Worm (Caenorhabditis elegans): ENCODE data around the gene F49F1.5.

F49F1.5 gene

DNA sequence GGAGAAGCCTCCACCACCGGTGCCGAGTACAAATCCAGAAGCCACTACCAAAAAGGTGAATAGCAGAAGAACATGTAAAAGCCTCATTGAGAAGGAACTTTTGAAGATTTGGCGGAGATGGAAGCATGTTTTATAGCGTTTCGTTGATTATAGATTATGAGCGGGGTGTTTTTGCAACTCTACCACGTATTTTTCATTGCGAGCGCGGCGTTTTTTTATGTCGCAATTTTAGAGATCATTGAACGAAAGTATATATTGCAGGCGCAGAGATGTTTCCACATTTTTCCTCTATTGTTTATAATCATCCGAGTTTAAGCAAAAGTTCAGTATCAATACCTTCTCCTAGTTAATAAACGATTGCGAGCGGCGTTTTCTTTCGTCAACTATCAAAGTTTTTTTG, 15.5 kb upstream of the F49F1.5 start, which contains the start of gene F49F1.17:
Gene F49F1.17 (minus strand): TSS at position 101 of the 400 bp plus-strand sequence.
- TF ChIP-seq daf-8 (GFP tag; IDR thresholded peaks at IDR 0.05) (no peak), snpc-4 (tag; optimal IDR thresholded peaks at IDR 0.05) (no peak), mes-2 (tag; optimal IDR thresholded peaks at IDR 0.05; ENCODE audit: poor library complexity, severe bottlenecking) (no peak), hlh-11 (tag; optimal IDR thresholded peaks at IDR 0.05) (no peak), ceh-44 (GFP tag; IDR thresholded peaks at IDR 0.05) (no peak), ceh-32 (tag; optimal IDR thresholded peaks at IDR 0.05; ENCODE audit: poor library complexity) (no peak), D1046.2 (GFP tag; IDR thresholded peaks at IDR 0.05) (no peak), vab-7 (GFP tag; IDR thresholded peaks at IDR 0.05) (no peak), unc-39 (tag; optimal IDR thresholded peaks at IDR 0.05) (no peak), Y48G9A.11 (GFP tag; IDR thresholded peaks at IDR 0.05) (no peak)

DNA sequence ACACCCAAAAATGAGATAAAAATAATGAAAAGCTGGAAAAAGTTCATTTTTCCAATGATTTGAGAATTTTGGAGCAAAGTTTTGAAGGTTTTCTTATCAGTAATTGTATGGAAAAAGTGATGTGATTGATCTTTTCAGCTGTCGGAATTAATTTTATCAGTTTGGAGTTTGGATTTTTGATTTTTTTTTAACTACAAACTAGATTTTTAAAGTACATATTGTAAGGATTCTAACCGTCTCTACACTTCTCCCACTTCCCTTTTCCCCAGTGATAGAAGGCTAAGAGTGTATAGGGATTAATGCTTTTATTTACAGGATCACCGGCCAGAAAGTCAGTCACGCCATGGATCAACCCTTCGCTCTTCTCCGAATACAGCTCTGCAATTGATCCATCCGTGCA, 5.4 kb upstream of the F49F1.5 start, which contains the start of gene F49F1.7:
Gene F49F1.7 (minus strand): TSS at position 101 of the 400 bp plus-strand sequence.
- TF ChIP-seq dmd-6 (GFP tag; IDR thresholded peaks at IDR 0.05) = peak; percentile 30; the same call in 1 of the 2 replicates

DNA sequence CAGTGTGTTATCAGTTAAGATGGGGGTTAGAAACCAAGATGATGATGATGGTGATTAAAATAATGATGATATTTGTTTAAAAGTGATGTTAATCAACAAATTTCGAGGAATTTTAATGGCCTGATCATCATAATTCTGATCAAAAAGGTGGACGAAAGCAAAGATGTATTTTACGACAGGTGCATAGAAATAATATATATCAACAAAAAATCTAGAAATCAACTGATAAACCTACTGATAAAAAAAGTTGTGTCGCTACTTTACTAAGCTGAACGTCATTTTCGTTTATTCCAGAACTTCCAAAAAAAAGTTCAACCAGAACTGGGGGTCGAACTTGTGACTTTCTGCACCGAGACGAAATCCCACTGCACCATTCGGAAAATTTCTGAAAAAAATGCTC, 2.9 kb upstream of the F49F1.5 start, which contains the start of gene mul-1:
Gene mul-1 (minus strand): TSS at position 84 of the 400 bp plus-strand sequence.
- TF ChIP-seq hif-1 (tag; optimal IDR thresholded peaks at IDR 0.05) (no peak), daf-16 (GFP tag; optimal IDR thresholded peaks at IDR 0.05) (no peak), daf-16 (tag; optimal IDR thresholded peaks at IDR 0.05) (peak; percentile 42), unc-62 (GFP tag; optimal IDR thresholded peaks at IDR 0.05 in 1 of 2) (peak in 1 of 2 experiments; percentile 8), unc-62 (tag; optimal IDR thresholded peaks at IDR 0.05) (no peak), R02D3.7 (tag; optimal IDR thresholded peaks at IDR 0.05) (no peak), dmd-6 (GFP tag; IDR thresholded peaks at IDR 0.05) (peak; percentile 59), lsy-2 (tag; optimal IDR thresholded peaks at IDR 0.05) (no peak)

DNA sequence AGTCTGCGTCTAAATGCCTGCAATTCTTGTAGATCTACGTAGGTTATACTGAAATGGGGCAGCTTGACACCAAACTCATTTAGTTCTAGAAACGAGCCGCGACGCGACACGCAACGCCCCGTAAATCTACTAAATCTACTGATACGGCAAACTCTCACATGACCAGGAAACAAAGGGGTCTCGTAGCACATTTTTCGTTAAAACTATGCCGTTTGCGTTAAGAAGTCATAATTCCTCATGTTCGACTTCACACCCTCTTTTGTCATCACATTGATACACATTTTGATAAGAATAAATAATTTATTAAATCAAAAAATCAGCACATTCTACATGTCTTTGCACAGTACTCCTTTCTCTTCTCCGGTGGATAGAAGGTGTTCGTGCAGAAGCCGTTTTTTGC, 840 bp upstream of the F49F1.5 start:
- TF ChIP-seq dpl-1 (GFP tag; optimal IDR thresholded peaks at IDR 0.05) (no peak), F26F4.8 (GFP tag; conservative IDR thresholded peaks at IDR 0.05) (no peak), daf-16 (GFP tag; optimal IDR thresholded peaks at IDR 0.05) (no peak), daf-16 (tag; optimal IDR thresholded peaks at IDR 0.05) (no peak), dmd-6 (GFP tag; IDR thresholded peaks at IDR 0.05) (peak; percentile 23; the same call in 1 of the 2 replicates), ZK337.2 (GFP tag; IDR thresholded peaks at IDR 0.05) (no peak), hlh-11 (tag; optimal IDR thresholded peaks at IDR 0.05) (peak; percentile 28), gei-8 (GFP tag; optimal IDR thresholded peaks at IDR 0.05) (no peak), ceh-20 (GFP tag; IDR thresholded peaks at IDR 0.05) (no peak), pqm-1 (tag; optimal IDR thresholded peaks at IDR 0.05) (peak; percentile 43), nhr-11 (tag; optimal IDR thresholded peaks at IDR 0.05) (no peak)

DNA sequence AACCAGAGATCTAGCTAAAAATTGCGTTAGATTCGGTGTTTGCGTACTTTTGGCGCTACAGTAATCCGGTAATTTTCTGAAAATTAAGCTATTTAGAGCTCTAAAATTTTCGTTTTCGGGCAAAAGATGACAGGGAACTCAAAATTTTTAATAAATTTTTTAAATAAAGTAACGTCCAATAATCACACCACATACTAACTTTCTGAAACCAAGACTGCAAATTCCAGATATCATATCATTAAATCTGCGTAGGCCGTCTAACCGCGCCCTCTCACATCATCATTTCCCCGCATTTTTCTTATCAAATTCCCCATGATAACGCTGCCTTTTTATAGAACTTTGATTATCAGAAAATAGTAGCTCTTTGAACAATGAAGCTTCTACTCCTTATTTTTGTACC, 2.8 kb downstream of the F49F1.5 start, which contains the start of gene drd-50:
Gene drd-50 (plus strand): TSS at position 301 of the 400 bp plus-strand sequence.
- TF ChIP-seq lin-39 (tag; optimal IDR thresholded peaks at IDR 0.05) (no peak), pqm-1 (tag; optimal IDR thresholded peaks at IDR 0.05) (peak; percentile 42)

DNA sequence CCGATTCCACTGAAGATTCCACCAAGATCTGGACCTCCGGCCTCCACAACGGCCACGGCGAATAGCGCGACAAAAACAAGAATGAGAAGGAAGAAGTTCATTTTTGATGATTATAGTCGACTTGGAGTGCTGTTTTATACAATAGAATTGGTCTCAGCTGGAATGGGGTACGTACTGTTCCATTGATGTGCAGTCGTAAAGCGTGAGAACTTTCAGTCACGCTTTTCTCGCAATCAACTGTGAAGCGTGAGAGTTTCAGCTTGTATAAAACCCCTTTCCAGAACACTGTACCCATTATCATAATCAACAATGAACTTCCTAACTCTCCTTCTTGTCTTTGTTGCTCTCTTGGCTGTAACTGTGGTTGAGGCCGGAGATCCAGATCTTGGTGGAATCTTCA, 4.6 kb downstream of the F49F1.5 start, which contains the start of the genes F49F1.4 and F49F1.2:
Gene F49F1.4 (minus strand): TSS at position 101 of the 400 bp plus-strand sequence.
Gene F49F1.2 (plus strand): TSS at position 310 of the 400 bp plus-strand sequence.
- TF ChIP-seq D1046.2 (GFP tag; IDR thresholded peaks at IDR 0.05) (no peak), mdt-29 (GFP tag; IDR thresholded peaks at IDR 0.05) (no peak), duxl-1 (tag; optimal IDR thresholded peaks at IDR 0.05; ENCODE audit: poor library complexity) (no peak), hif-1 (tag; optimal IDR thresholded peaks at IDR 0.05) (no peak), cey-2 (tag; optimal IDR thresholded peaks at IDR 0.05; ENCODE audit: borderline replicate concordance, insufficient read depth) (no peak), mxl-3 (GFP tag; optimal IDR thresholded peaks at IDR 0.05) (no peak), ctbp-1 (GFP tag; IDR thresholded peaks at IDR 0.05) (no peak), spr-3 (GFP tag; optimal IDR thresholded peaks at IDR 0.05) (no peak), unc-39 (tag; optimal IDR thresholded peaks at IDR 0.05) (no peak), nhr-25 (tag; optimal IDR thresholded peaks at IDR 0.05; ENCODE audit: borderline replicate concordance, insufficient read depth) (no peak), hlh-30 (tag; optimal IDR thresholded peaks at IDR 0.05; ENCODE audit: insufficient read depth) (no peak), dpl-1 (GFP tag; optimal IDR thresholded peaks at IDR 0.05) (no peak), fos-1 (tag; optimal IDR thresholded peaks at IDR 0.05) (no peak), lin-38 (GFP tag; IDR thresholded peaks at IDR 0.05) (no peak), skn-1 (tag; optimal IDR thresholded peaks at IDR 0.05) (no peak), madf-9 (GFP tag; conservative IDR thresholded peaks at IDR 0.05) (no peak), zag-1 (tag; optimal IDR thresholded peaks at IDR 0.05) (no peak), R02D3.7 (tag; optimal IDR thresholded peaks at IDR 0.05) (no peak), nhr-6 (tag; optimal IDR thresholded peaks at IDR 0.05) (no peak)

Data from whole organism, L4 larva.